Worm (Caenorhabditis elegans): ENCODE data around the gene F07C3.16.

- TF ChIP-seq lsy-2 (tag; optimal IDR thresholded peaks at IDR 0.05): no peak
- TF ChIP-seq unc-62 (GFP tag; optimal IDR thresholded peaks at IDR 0.05): no peak
- TF ChIP-seq blmp-1 (tag; optimal IDR thresholded peaks at IDR 0.05): no peak
- no peak for TF ChIP-seq cnd-1 (tag; optimal IDR thresholded peaks at IDR 0.05)
- no peak for TF ChIP-seq ceh-83 (GFP tag; optimal IDR thresholded peaks at IDR 0.05)
- no peak for TF ChIP-seq ces-1 (GFP tag; optimal IDR thresholded peaks at IDR 0.05)
- no peak for TF ChIP-seq flh-1 (GFP tag; optimal IDR thresholded peaks at IDR 0.05)
- TF ChIP-seq snpc-4 (tag; optimal IDR thresholded peaks at IDR 0.05): no peak
- TF ChIP-seq mls-2 (tag; optimal IDR thresholded peaks at IDR 0.05): no peak
- TF ChIP-seq drap-1 (GFP tag; optimal IDR thresholded peaks at IDR 0.05): no peak
- TF ChIP-seq nhr-237 (tag; optimal IDR thresholded peaks at IDR 0.05): no peak
- TF ChIP-seq sem-2 (GFP tag; optimal IDR thresholded peaks at IDR 0.05): no peak
These were observed 35.8 kb downstream of the F07C3.16 start, which contains the start of gene grd-6 for ce11 chrV:9221566-9221965.

Data from whole organism, mixed stage, embryonic.